Fruit fly (Drosophila melanogaster): ENCODE results near the gene Cog8.

- no peak for TF ChIP-seq Dll (optimal IDR thresholded peaks at IDR 0.05)
- TF ChIP-seq pan (optimal IDR thresholded peaks at IDR 0.05), result no peak
Observed at dm6 chr2L:11493933-11494332, 4.8 kb downstream of the Cog8 start.
